Worm (Caenorhabditis elegans): ENCODE data around the gene cit-1.1.

ce11 chrIII:7978723-7979122 lies 30.9 kb downstream of the cit-1.1 start:
- TF ChIP-seq elt-3 (tag; optimal IDR thresholded peaks at IDR 0.05) (peak in 1 of 6 experiments; percentile 57), sox-4 (tag; optimal IDR thresholded peaks at IDR 0.05) (no peak), nhr-77 (tag; optimal IDR thresholded peaks at IDR 0.05) (peak; percentile 61)
